Fruit fly (Drosophila melanogaster) whole organism, wandering third instar larva: ENCODE results near the gene CG43098.

Source experiments
- Abd-B ChIP-seq: fragments of >200 bp; optimal IDR thresholded peaks from 2 replicates; lab custom pipeline; 2017; ENCODE audit warnings: missing biosample characterization, missing genetic modification characterization
- Hnf4 ChIP-seq: fragments of 200-800 bp; sonication (Bioruptor generic); optimal IDR thresholded peaks from 2 replicates; lab custom pipeline; 2016; ENCODE audit warnings: missing biosample characterization, mild to moderate bottlenecking, missing genetic modification characterization
- Mio ChIP-seq: sonication (Bioruptor generic); optimal IDR thresholded peaks from 2 replicates; lab custom pipeline; 2016; ENCODE audit warnings: missing biosample characterization, missing genetic modification characterization
- Myc ChIP-seq: fragments of >200 bp; optimal IDR thresholded peaks from 2 replicates; lab custom pipeline; 2017
- N ChIP-seq: fragments of >200 bp; optimal IDR thresholded peaks from 2 replicates; lab custom pipeline; 2018; ENCODE audit warnings: missing biosample characterization, missing external identifiers, missing genetic modification characterization
- Rel ChIP-seq, 2 experiments: fragments of 200-800 bp; sonication (Bioruptor generic) in 1 of 2; optimal IDR thresholded peaks; 2 replicates in 1 of 2; 3 replicates in 1 of 2; lab custom pipeline; 2016 to 2019; ENCODE audit warnings: mild to moderate bottlenecking in 2 of 2, missing biosample characterization in 2 of 2, missing genetic modification characterization in 2 of 2, moderate library complexity in 1 of 2
- br ChIP-seq: fragments of 200-800 bp; sonication (Bioruptor generic); optimal IDR thresholded peaks from 2 replicates; lab custom pipeline; 2016; ENCODE audit warnings: missing biosample characterization, missing genetic modification characterization
- brk ChIP-seq: fragments of 200-800 bp; sonication (Bioruptor generic); optimal IDR thresholded peaks from 2 replicates; lab custom pipeline; 2016; ENCODE audit warnings: missing biosample characterization, mild to moderate bottlenecking, missing genetic modification characterization
- dl ChIP-seq, 2 experiments: fragments of 175-275, 200-275 bp in 1 of 2; fragments of 200-275 bp in 1 of 2; sonication (Bioruptor generic); optimal IDR thresholded peaks; lab custom pipeline; 2018; ENCODE audit warnings: mild to moderate bottlenecking in 2 of 2, missing biosample characterization in 2 of 2, missing genetic modification characterization in 2 of 2, moderate library complexity in 2 of 2; ENCODE audit not compliant: partially characterized antibody in 2 of 2, insufficient read depth in 1 of 2
- fru ChIP-seq: fragments of 200-800 bp; sonication (Bioruptor generic); optimal IDR thresholded peaks from 3 replicates; lab custom pipeline; 2016; ENCODE audit warnings: missing biosample characterization, mild to moderate bottlenecking, missing genetic modification characterization
- psq ChIP-seq: fragments of 200-800 bp; sonication (Bioruptor generic); optimal IDR thresholded peaks from 3 replicates; lab custom pipeline; 2017; ENCODE audit warnings: missing biosample characterization, mild to moderate bottlenecking, missing genetic modification characterization, moderate library complexity
- usp ChIP-seq: fragments of >200 bp; optimal IDR thresholded peaks from 2 replicates; lab custom pipeline; 2017; ENCODE audit warnings: missing biosample characterization, missing genetic modification characterization

dm6 chr3L:3654671-3655070 is 4.2 kb upstream of the CG43098 start, which contains the start of gene CG10862:
- TF ChIP-seq usp (no peak), psq (GFP tag; lab: Kevin White, UChicago) (no peak), Rel (GFP tag; optimal IDR thresholded peaks at IDR 0.05; lab: Kevin White, UChicago) (no peak), Rel (tag; optimal IDR thresholded peaks at IDR 0.05; lab: Kevin White, UChicago) (no peak), Abd-B (GFP tag; lab: Kevin White, UChicago) (no peak), dl (GFP tag; optimal IDR thresholded peaks at IDR 0.05; lab: Kevin White, UChicago; ENCODE audit: insufficient read depth in 1 of 2, partially characterized antibody in 2 of 2) (no peak), fru (GFP tag; lab: Kevin White, UChicago) (no peak), Myc (lab: Kevin White, UChicago) (no peak), br (no peak), N (no peak), brk (GFP tag; lab: Kevin White, UChicago) (no peak), Mio (GFP tag; lab: Kevin White, UChicago) (no peak), Hnf4 (GFP tag; lab: Kevin White, UChicago) (no peak)
